Worm (Caenorhabditis elegans) whole organism, L3 larva: Measurements from ENCODE around the gene F40G12.2.

Source experiments
- fos-1 ChIP-seq: fragments of 150-350 bp; optimal IDR thresholded peaks from 2 replicates; lab custom pipeline; 2014; ENCODE audit warnings: missing biosample characterization, missing genetic modification characterization
- pha-4 ChIP-seq: fragments of 150-350 bp; optimal IDR thresholded peaks from 2 replicates; lab custom pipeline; 2014; ENCODE audit warnings: missing biosample characterization, missing genetic modification reagents, missing genetic modification characterization

- TF ChIP-seq pha-4 (tag; lab: Kevin White, UChicago) (no peak), fos-1 (tag; lab: Kevin White, UChicago) (no peak)
These were observed 22.5 kb upstream of the F40G12.2 start, which contains the start of gene F40G12.10 for ce11 chrV:14283241-14283640.
